Fruit fly (Drosophila melanogaster): ENCODE results near the gene Txl.

dm6 chr3L:5788823-5789222 lies 23.2 kb downstream of the Txl start:
- TF ChIP-seq psq (optimal IDR thresholded peaks at IDR 0.05): no peak
- no peak for TF ChIP-seq Sin3A (optimal IDR thresholded peaks at IDR 0.05)
- no peak for TF ChIP-seq Myc (optimal IDR thresholded peaks at IDR 0.05)
- no peak for TF ChIP-seq ttk (optimal IDR thresholded peaks at IDR 0.05)
